Worm (Caenorhabditis elegans): Measurements from ENCODE around the gene his-69.

ce11 chrIII:4094681-4095080 is 36.1 kb upstream of the his-69 start, which contains the start of gene rnr-2:
- no peak for TF ChIP-seq mab-5 (tag; optimal IDR thresholded peaks at IDR 0.05)
- no peak for TF ChIP-seq mep-1 (tag; optimal IDR thresholded peaks at IDR 0.05)
- no peak for TF ChIP-seq lin-13 (tag; optimal IDR thresholded peaks at IDR 0.05)
- no peak for TF ChIP-seq bed-3 (GFP tag; optimal IDR thresholded peaks at IDR 0.05)
- no peak for TF ChIP-seq lsy-2 (tag; optimal IDR thresholded peaks at IDR 0.05)

Measured in whole organism, mixed stage, embryonic.